Worm (Caenorhabditis elegans): Measurements from ENCODE around the gene srw-43.

DNA sequence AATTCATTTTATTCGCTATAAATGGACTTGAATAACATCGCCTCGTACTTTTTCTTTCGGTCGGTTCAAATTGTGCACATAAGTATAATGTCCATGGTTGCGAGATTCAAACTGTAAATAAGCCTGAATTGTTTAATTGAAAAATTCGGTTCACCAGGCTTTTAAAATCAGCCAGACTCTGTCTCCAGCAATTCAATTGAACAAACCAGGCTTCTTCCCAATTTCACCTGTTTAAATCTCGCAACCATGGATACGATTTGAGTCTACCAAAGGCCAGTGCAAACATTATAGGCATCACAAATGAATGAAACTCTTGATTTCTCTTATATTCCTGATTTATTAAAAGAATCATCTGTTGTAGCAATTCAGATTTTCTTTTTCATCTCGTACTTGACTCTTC is 45.8 kb downstream of the srw-43 start, which contains the start of gene srz-100:
- TF ChIP-seq nhr-42 (GFP tag; IDR thresholded peaks at IDR 0.05) (no peak), unc-130 (GFP tag; optimal IDR thresholded peaks at IDR 0.05) (no peak), unc-39 (tag; optimal IDR thresholded peaks at IDR 0.05) (no peak)
